Fruit fly (Drosophila melanogaster): ENCODE results near the gene Mat89Ba.

The Mat89Ba gene

dm6 chr3R:16222300-16222903, 49.8 kb downstream of the Mat89Ba start (continued):
- TF ChIP-seq Sin3A (optimal IDR thresholded peaks at IDR 0.05) (no peak), CG3065 (GFP tag; optimal IDR thresholded peaks at IDR 0.05) (peak; percentile 99), sqz (GFP tag; optimal IDR thresholded peaks at IDR 0.05) (peak; percentile 93), CG17361 (GFP tag; IDR thresholded peaks at IDR 0.05) (peak; percentile 86), CG10959 (GFP tag; IDR thresholded peaks at IDR 0.05) (peak; percentile 99), sim (GFP tag; IDR thresholded peaks at IDR 0.05) (peak; percentile 99), Ada2b (GFP tag; IDR thresholded peaks at IDR 0.05) (peak; percentile 100), CG2889 (GFP tag; IDR thresholded peaks at IDR 0.05) (peak; percentile 99), en (GFP tag; optimal IDR thresholded peaks at IDR 0.05) (peak; percentile 99), slbo (GFP tag; IDR thresholded peaks at IDR 0.05) (peak; percentile 99), CG13287 (GFP tag; IDR thresholded peaks at IDR 0.05; ENCODE audit: partially characterized antibody) (no peak), pfk (GFP tag; optimal IDR thresholded peaks at IDR 0.05) (peak; percentile 71), dysf (GFP tag; IDR thresholded peaks at IDR 0.05) (peak; percentile 100), sima (GFP tag; optimal IDR thresholded peaks at IDR 0.05) (peak; percentile 98), lola (GFP tag; optimal IDR thresholded peaks at IDR 0.05) (peak in 2 of 3 experiments; percentile 37 to 64), CHES-1-like (GFP tag; optimal IDR thresholded peaks at IDR 0.05) (peak; percentile 99), caup (GFP tag; optimal IDR thresholded peaks at IDR 0.05; ENCODE audit: severe bottlenecking) (peak; percentile 99), Mes4 (GFP tag; optimal IDR thresholded peaks at IDR 0.05) (peak; percentile 99), B-H2 (GFP tag; optimal IDR thresholded peaks at IDR 0.05) (peak; percentile 95), CG6765 (GFP tag; optimal IDR thresholded peaks at IDR 0.05) (peak; percentile 93), ewg (GFP tag; optimal IDR thresholded peaks at IDR 0.05) (peak; percentile 98), CG2712 (tag; optimal IDR thresholded peaks at IDR 0.05) (peak; percentile 99), CG18262 (tag; optimal IDR thresholded peaks at IDR 0.05) (peak; percentile 96), jumu (GFP tag; optimal IDR thresholded peaks at IDR 0.05) (peak; percentile 100), CG34224 (GFP tag; IDR thresholded peaks at IDR 0.05; ENCODE audit: partially characterized antibody) (no peak), crol (GFP tag; IDR thresholded peaks at IDR 0.05) (peak; percentile 94), rib (GFP tag; IDR thresholded peaks at IDR 0.05) (peak; percentile 98), CG13775 (GFP tag; optimal IDR thresholded peaks at IDR 0.05) (peak; percentile 90), tgo (GFP tag; IDR thresholded peaks at IDR 0.05) (peak; percentile 100), D19A (tag; optimal IDR thresholded peaks at IDR 0.05) (peak; percentile 98), sr (GFP tag; IDR thresholded peaks at IDR 0.05) (peak; percentile 99), Mrtf (GFP tag; IDR thresholded peaks at IDR 0.05) (peak; percentile 100), br (optimal IDR thresholded peaks at IDR 0.05) (no peak), CG10543 (GFP tag; optimal IDR thresholded peaks at IDR 0.05) (peak; percentile 98), hth (optimal IDR thresholded peaks at IDR 0.05) (no peak), fd64A (GFP tag; optimal IDR thresholded peaks at IDR 0.05) (peak; percentile 100), CG17912 (GFP tag; optimal IDR thresholded peaks at IDR 0.05) (peak; percentile 97), CG11504 (tag; optimal IDR thresholded peaks at IDR 0.05) (peak; percentile 99), wor (GFP tag; IDR thresholded peaks at IDR 0.05) (peak; percentile 99), CG17829 (tag; optimal IDR thresholded peaks at IDR 0.05) (peak; percentile 100), CG6654 (GFP tag; optimal IDR thresholded peaks at IDR 0.05) (peak; percentile 93), HLH3B (GFP tag; IDR thresholded peaks at IDR 0.05) (peak; percentile 100), shn (GFP tag; optimal IDR thresholded peaks at IDR 0.05) (peak; percentile 99), CG7745 (tag; optimal IDR thresholded peaks at IDR 0.05) (peak; percentile 92), Awh (GFP tag; IDR thresholded peaks at IDR 0.05) (peak; percentile 100), CG11456 (GFP tag; IDR thresholded peaks at IDR 0.05) (peak; percentile 100), dimm (GFP tag; IDR thresholded peaks at IDR 0.05) (peak; percentile 100), vnd (GFP tag; IDR thresholded peaks at IDR 0.05; ENCODE audit: partially characterized antibody) (no peak), CG12769 (tag; optimal IDR thresholded peaks at IDR 0.05) (peak; percentile 100), Optix (GFP tag; IDR thresholded peaks at IDR 0.05) (peak; percentile 100), pnt (GFP tag; optimal IDR thresholded peaks at IDR 0.05) (peak; percentile 100)
